Fruit fly (Drosophila melanogaster) whole organism, adult: ENCODE measurements around the gene Crz.

ENCODE experiments used
- CG11617 ChIP-seq: fragments of 200-800 bp; sonication (Bioruptor generic); optimal IDR thresholded peaks from 2 replicates; lab custom pipeline; 2017; ENCODE audit warnings: mild to moderate bottlenecking, missing biosample characterization, missing genetic modification reagents, missing genetic modification characterization
- CG12768 ChIP-seq: fragments of 200-800 bp; sonication (Bioruptor generic); optimal IDR thresholded peaks from 2 replicates; lab custom pipeline; 2017; ENCODE audit warnings: missing biosample characterization, missing genetic modification characterization, mild to moderate bottlenecking, moderate library complexity, missing genetic modification reagents
- CG14711 ChIP-seq: fragments of 200-800 bp; sonication (Bioruptor generic); optimal IDR thresholded peaks from 2 replicates; lab custom pipeline; 2018; ENCODE audit warnings: missing biosample characterization, mild to moderate bottlenecking, missing genetic modification characterization, moderate library complexity
- CG1620 ChIP-seq: fragments of 200-800 bp; sonication (Bioruptor generic); optimal IDR thresholded peaks from 2 replicates; lab custom pipeline; 2016; ENCODE audit warnings: missing biosample characterization, missing genetic modification characterization
- CG33017 ChIP-seq: fragments of 200-800 bp; sonication (Bioruptor generic); optimal IDR thresholded peaks from 2 replicates; lab custom pipeline; 2018; ENCODE audit warnings: missing biosample characterization, mild to moderate bottlenecking, missing genetic modification characterization, moderate library complexity
- CG5204 ChIP-seq: fragments of 200-800 bp; sonication (Bioruptor generic); optimal IDR thresholded peaks from 2 replicates; lab custom pipeline; 2016; ENCODE audit warnings: missing biosample characterization, missing genetic modification characterization
- CG7045 ChIP-seq: fragments of 200-800 bp; sonication (Bioruptor generic); optimal IDR thresholded peaks from 2 replicates; lab custom pipeline; 2017; ENCODE audit warnings: missing biosample characterization, mild to moderate bottlenecking, missing genetic modification characterization
- CG7101 ChIP-seq: fragments of 200-800 bp; sonication (Bioruptor generic); optimal IDR thresholded peaks from 2 replicates; lab custom pipeline; 2018; ENCODE audit warnings: missing biosample characterization, mild to moderate bottlenecking, missing genetic modification characterization, moderate library complexity
- Clk ChIP-seq: fragments of 200-800 bp; sonication (Bioruptor generic); optimal IDR thresholded peaks from 2 replicates; lab custom pipeline; 2017; ENCODE audit warnings: missing biosample characterization, missing genetic modification characterization
- Crg-1 ChIP-seq: fragments of 200-800 bp; sonication (Bioruptor generic); optimal IDR thresholded peaks from 2 replicates; lab custom pipeline; 2016; ENCODE audit warnings: missing biosample characterization, missing genetic modification characterization
- Hr96 ChIP-seq: fragments of 200-800 bp; sonication (Bioruptor generic); optimal IDR thresholded peaks from 2 replicates; lab custom pipeline; 2016; ENCODE audit warnings: missing biosample characterization, missing genetic modification characterization
- Mnt ChIP-seq: fragments of 200-800 bp; sonication (Bioruptor generic); optimal IDR thresholded peaks from 2 replicates; lab custom pipeline; 2016; ENCODE audit warnings: missing biosample characterization, mild to moderate bottlenecking, missing genetic modification characterization
- bab1 ChIP-seq: fragments of 200-800 bp; sonication (Bioruptor generic); optimal IDR thresholded peaks from 3 replicates; lab custom pipeline; 2019; ENCODE audit warnings: missing biosample characterization, mild to moderate bottlenecking, missing genetic modification characterization, moderate library complexity
- cic ChIP-seq: fragments of 200-800 bp; sonication (Bioruptor generic); optimal IDR thresholded peaks from 2 replicates; lab custom pipeline; 2017; ENCODE audit warnings: missing biosample characterization, mild to moderate bottlenecking, missing genetic modification characterization, moderate library complexity
- cnc ChIP-seq, 2 experiments: fragments of >200 bp; optimal IDR thresholded peaks; 2 replicates each; lab custom pipeline; 2017
- kay ChIP-seq: fragments of 200-800 bp; sonication (Bioruptor generic); peaks from one replicate; lab custom pipeline; 2016; ENCODE audit warnings: missing biosample characterization, missing genetic modification characterization, borderline replicate concordance
- ovo ChIP-seq: fragments of 200-800 bp; sonication (Bioruptor generic); optimal IDR thresholded peaks from 2 replicates; lab custom pipeline; 2016; ENCODE audit warnings: missing biosample characterization, missing genetic modification characterization
- pad ChIP-seq: fragments of 200-800 bp; sonication (Bioruptor generic); optimal IDR thresholded peaks from 3 replicates; lab custom pipeline; 2017; ENCODE audit warnings: missing biosample characterization, missing genetic modification characterization, mild to moderate bottlenecking, moderate library complexity, missing genetic modification reagents
- tj ChIP-seq: fragments of 200-800 bp; sonication (Bioruptor generic); optimal IDR thresholded peaks from 3 replicates; lab custom pipeline; 2017; ENCODE audit warnings: missing biosample characterization, mild to moderate bottlenecking, missing genetic modification characterization, moderate library complexity
- toe ChIP-seq: fragments of 200-800 bp; sonication (Bioruptor generic); optimal IDR thresholded peaks from 2 replicates; lab custom pipeline; 2016; ENCODE audit warnings: missing biosample characterization, missing genetic modification characterization

Gene Crz

dm6 chr3R:14286320-14287190 lies 28.1 kb upstream of the Crz start, which contains the start of gene trx:
Gene trx, minus strand, starts transcription at chr3R:14286903.
- TF ChIP-seq Crg-1 (no peak), CG14711 (tag; lab: Kevin White, UChicago) (peak; percentile 16), CG1620 (GFP tag; lab: Kevin White, UChicago) (peak; percentile 23), CG12768 (GFP tag; lab: Kevin White, UChicago) (peak; percentile 31), bab1 (GFP tag; lab: Kevin White, UChicago) (peak; percentile 31), CG5204 (GFP tag; lab: Kevin White, UChicago) (no peak), CG33017 (tag; lab: Kevin White, UChicago) (no peak), cic (GFP tag; lab: Kevin White, UChicago) (peak; percentile 41), Mnt (GFP tag; lab: Kevin White, UChicago) (peak; percentile 20)

dm6 chr3R:14287980-14288379 lies 26.7 kb upstream of the Crz start:
- TF ChIP-seq CG11617 (no peak), kay (peak; percentile 46), pad (no peak), cic (GFP tag; lab: Kevin White, UChicago) (no peak), CG5204 (GFP tag; lab: Kevin White, UChicago) (no peak)

- peak in 1 of 2 experiments; percentile 5 for TF ChIP-seq cnc (optimal IDR thresholded peaks at IDR 0.05; lab: Kevin White, UChicago)
- TF ChIP-seq ovo (GFP tag; lab: Kevin White, UChicago), result peak; percentile 37
- peak; percentile 16 for TF ChIP-seq Crg-1
- peak; percentile 32 for TF ChIP-seq bab1 (GFP tag; lab: Kevin White, UChicago)
- peak; percentile 84 for TF ChIP-seq CG7101 (tag; lab: Kevin White, UChicago)
- TF ChIP-seq CG5204 (GFP tag; lab: Kevin White, UChicago), result peak; percentile 81
- peak; percentile 77 for TF ChIP-seq CG12768 (GFP tag; lab: Kevin White, UChicago)
- peak; percentile 78 for TF ChIP-seq cic (GFP tag; lab: Kevin White, UChicago)
- TF ChIP-seq toe (GFP tag; lab: Kevin White, UChicago), result peak; percentile 68
- peak; percentile 96 for TF ChIP-seq pad
- TF ChIP-seq Clk (GFP tag; lab: Kevin White, UChicago), result peak; percentile 78
- no peak for TF ChIP-seq CG1620 (GFP tag; lab: Kevin White, UChicago)
- peak; percentile 43 for TF ChIP-seq Mnt (GFP tag; lab: Kevin White, UChicago)
- peak; percentile 54 for TF ChIP-seq CG7045 (GFP tag; lab: Kevin White, UChicago)
- TF ChIP-seq Hr96 (GFP tag; lab: Kevin White, UChicago), result peak; percentile 62
- peak; percentile 78 for TF ChIP-seq CG14711 (tag; lab: Kevin White, UChicago)
- peak; percentile 86 for TF ChIP-seq CG33017 (tag; lab: Kevin White, UChicago)
- TF ChIP-seq kay, result peak; percentile 94
- peak; percentile 31 for TF ChIP-seq tj (GFP tag; lab: Kevin White, UChicago)
- TF ChIP-seq CG11617, result peak; percentile 85
Observed at dm6 chr3R:14288669-14289383, 25.8 kb upstream of the Crz start, which contains the start of gene red. Gene red, plus strand, starts transcription at chr3R:14289071.

dm6 chr3R:14289958-14290835 lies 24.5 kb upstream of the Crz start:
- TF ChIP-seq ovo (GFP tag; lab: Kevin White, UChicago), result no peak
- TF ChIP-seq CG1620 (GFP tag; lab: Kevin White, UChicago), result no peak
- no peak for TF ChIP-seq cic (GFP tag; lab: Kevin White, UChicago)
- no peak for TF ChIP-seq tj (GFP tag; lab: Kevin White, UChicago)
- TF ChIP-seq toe (GFP tag; lab: Kevin White, UChicago), result no peak
- no peak for TF ChIP-seq cnc (optimal IDR thresholded peaks at IDR 0.05; lab: Kevin White, UChicago)
- peak; percentile 53 for TF ChIP-seq bab1 (GFP tag; lab: Kevin White, UChicago)
- peak; percentile 44 for TF ChIP-seq kay
- TF ChIP-seq CG5204 (GFP tag; lab: Kevin White, UChicago), result no peak
- no peak for TF ChIP-seq CG33017 (tag; lab: Kevin White, UChicago)
- no peak for TF ChIP-seq CG7045 (GFP tag; lab: Kevin White, UChicago)
- no peak for TF ChIP-seq CG12768 (GFP tag; lab: Kevin White, UChicago)
- peak; percentile 15 for TF ChIP-seq CG14711 (tag; lab: Kevin White, UChicago)
- no peak for TF ChIP-seq Hr96 (GFP tag; lab: Kevin White, UChicago)
- TF ChIP-seq pad, result peak; percentile 6
- TF ChIP-seq Clk (GFP tag; lab: Kevin White, UChicago), result no peak
- TF ChIP-seq Crg-1, result no peak
- TF ChIP-seq Mnt (GFP tag; lab: Kevin White, UChicago), result peak; percentile 30
- TF ChIP-seq CG7101 (tag; lab: Kevin White, UChicago), result no peak
- no peak for TF ChIP-seq CG11617

dm6 chr3R:14291431-14291830 lies 23.2 kb upstream of the Crz start:
- peak; percentile 79 for TF ChIP-seq tj (GFP tag; lab: Kevin White, UChicago)
- no peak for TF ChIP-seq ovo (GFP tag; lab: Kevin White, UChicago)
- peak; percentile 62 for TF ChIP-seq bab1 (GFP tag; lab: Kevin White, UChicago)
- TF ChIP-seq CG14711 (tag; lab: Kevin White, UChicago), result peak; percentile 41
